Fruit fly (Drosophila melanogaster): ENCODE data around the gene Mat89Ba.
A peak's percentile ranks its signal among the peaks of the same experiment; 100 is the strongest.

DNA sequence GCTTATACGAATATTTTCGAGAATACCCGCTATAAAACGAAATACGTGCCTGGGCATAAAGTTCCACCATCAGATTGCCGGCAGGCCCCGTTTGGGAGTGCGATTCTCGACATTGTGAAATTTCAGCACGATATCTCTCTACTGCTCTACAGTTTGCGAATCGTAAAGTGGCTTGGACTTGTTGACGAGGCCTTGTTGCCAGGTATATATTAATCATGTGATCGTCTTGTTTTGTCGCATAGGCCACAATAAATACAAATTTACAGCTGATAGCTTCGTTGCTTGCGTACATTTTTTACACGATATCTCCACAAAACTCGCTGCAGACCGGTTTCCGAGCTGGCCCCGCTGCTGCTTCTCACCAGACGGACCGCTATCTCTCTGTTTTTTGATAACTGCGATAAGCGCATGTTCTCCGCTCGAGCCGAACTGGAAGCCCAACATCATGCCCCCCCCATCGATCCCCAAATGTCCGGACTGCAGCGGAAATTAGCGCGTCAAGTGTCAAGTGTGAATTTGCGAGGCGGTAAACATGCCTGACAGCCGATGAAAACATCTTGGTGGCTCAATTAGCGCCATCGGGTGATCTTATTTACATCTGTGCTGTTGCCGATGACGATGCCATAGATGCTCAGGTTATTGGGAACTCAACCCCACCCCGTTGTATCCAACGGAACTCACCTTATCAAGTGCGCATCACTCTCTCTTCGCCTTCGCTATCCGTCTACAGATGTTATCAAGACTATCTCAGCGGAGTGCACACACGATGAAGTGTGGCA is 37.3 kb upstream of the Mat89Ba start:
- no peak for TF ChIP-seq Myc (optimal IDR thresholded peaks at IDR 0.05)
- no peak for TF ChIP-seq Mio (GFP tag; optimal IDR thresholded peaks at IDR 0.05)
- no peak for TF ChIP-seq Sp1 (GFP tag; optimal IDR thresholded peaks at IDR 0.05)
- TF ChIP-seq psq (GFP tag; optimal IDR thresholded peaks at IDR 0.05): no peak
- no peak for TF ChIP-seq dmrt93B (GFP tag; optimal IDR thresholded peaks at IDR 0.05)
- TF ChIP-seq sv (GFP tag; optimal IDR thresholded peaks at IDR 0.05): peak; percentile 20
- TF ChIP-seq usp (GFP tag; optimal IDR thresholded peaks at IDR 0.05): no peak
- TF ChIP-seq pan (optimal IDR thresholded peaks at IDR 0.05): no peak
- no peak for TF ChIP-seq Hr83 (GFP tag; optimal IDR thresholded peaks at IDR 0.05; ENCODE audit: poor library complexity, severe bottlenecking)
- peak; percentile 11 for TF ChIP-seq h (GFP tag; optimal IDR thresholded peaks at IDR 0.05)
- TF ChIP-seq br (GFP tag; optimal IDR thresholded peaks at IDR 0.05): no peak
- TF ChIP-seq Abd-B (GFP tag; optimal IDR thresholded peaks at IDR 0.05): no peak
- no peak for TF ChIP-seq GATAd (GFP tag; optimal IDR thresholded peaks at IDR 0.05)
